Fruit fly (Drosophila melanogaster): ENCODE data around the gene twy.

Gene twy

DNA sequence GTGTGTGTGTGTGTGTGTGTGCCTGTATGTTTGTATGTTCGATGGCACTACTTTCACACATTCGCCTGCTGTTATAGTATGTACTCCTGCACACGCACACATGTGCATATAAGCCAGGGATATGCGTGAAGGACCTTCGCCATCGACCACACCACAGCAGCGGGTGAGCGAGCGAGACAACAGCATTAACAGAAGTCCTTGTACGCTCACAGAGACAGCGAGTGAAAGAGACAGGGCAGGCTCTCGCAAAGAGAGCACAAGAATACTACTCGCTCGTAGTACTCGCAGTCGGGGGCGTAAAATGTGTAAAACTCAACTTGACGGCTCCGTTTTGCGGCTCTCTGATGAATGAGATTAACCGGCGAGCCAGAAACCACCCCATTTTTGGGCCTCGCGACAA, 28.2 kb downstream of the twy start:
- TF ChIP-seq CG4404 (GFP tag; IDR thresholded peaks at IDR 0.05) (no peak), zen (tag; optimal IDR thresholded peaks at IDR 0.05) (peak; percentile 8), abd-A (tag; optimal IDR thresholded peaks at IDR 0.05) (peak; percentile 13), twi (tag; optimal IDR thresholded peaks at IDR 0.05) (peak; percentile 68), CG1647 (GFP tag; optimal IDR thresholded peaks at IDR 0.05) (no peak), dm (GFP tag; optimal IDR thresholded peaks at IDR 0.05) (no peak), z (GFP tag; IDR thresholded peaks at IDR 0.05) (peak; percentile 82), onecut (GFP tag; IDR thresholded peaks at IDR 0.05) (peak; percentile 69), CG1832 (GFP tag; optimal IDR thresholded peaks at IDR 0.05) (peak; percentile 77), pros (GFP tag; optimal IDR thresholded peaks at IDR 0.05) (peak; percentile 68), oc (tag; optimal IDR thresholded peaks at IDR 0.05) (no peak), CHES-1-like (GFP tag; optimal IDR thresholded peaks at IDR 0.05) (no peak), CG8478 (optimal IDR thresholded peaks at IDR 0.05) (peak; percentile 70), Bgb (GFP tag; IDR thresholded peaks at IDR 0.05; ENCODE audit: partially characterized antibody) (peak; percentile 17; the same call in 1 of the 2 replicates), CG13894 (tag; optimal IDR thresholded peaks at IDR 0.05) (peak; percentile 10), Ets65A (GFP tag) (peak; percentile 54), cg (GFP tag; optimal IDR thresholded peaks at IDR 0.05) (peak; percentile 77), ttk (GFP tag; IDR thresholded peaks at IDR 0.05) (no peak), Kr (GFP tag; optimal IDR thresholded peaks at IDR 0.05) (peak; percentile 32), nerfin-1 (tag; optimal IDR thresholded peaks at IDR 0.05) (peak; percentile 41), Trl (optimal IDR thresholded peaks at IDR 0.05) (peak; percentile 46 to 69), Trl (GFP tag; optimal IDR thresholded peaks at IDR 0.05) (no peak), CG10321 (GFP tag; IDR thresholded peaks at IDR 0.05) (peak; percentile 51; the same call in 1 of the 2 replicates), HLH54F (GFP tag; optimal IDR thresholded peaks at IDR 0.05) (no peak), CG12155 (GFP tag; optimal IDR thresholded peaks at IDR 0.05) (peak; percentile 77), NC2β (GFP tag; optimal IDR thresholded peaks at IDR 0.05) (no peak), crol (GFP tag; IDR thresholded peaks at IDR 0.05) (peak; percentile 44; the same call in 1 of the 2 replicates), CG3163 (GFP tag; optimal IDR thresholded peaks at IDR 0.05) (no peak), Med (GFP tag) (peak; percentile 27), Nf-YC (tag; optimal IDR thresholded peaks at IDR 0.05) (peak; percentile 5), D (optimal IDR thresholded peaks at IDR 0.05) (peak; percentile 67), D (GFP tag; optimal IDR thresholded peaks at IDR 0.05) (no peak), dan (GFP tag; IDR thresholded peaks at IDR 0.05) (no peak), CG15479 (GFP tag; optimal IDR thresholded peaks at IDR 0.05) (peak; percentile 45), seq (GFP tag; IDR thresholded peaks at IDR 0.05) (peak; percentile 77), MTF-1 (GFP tag; optimal IDR thresholded peaks at IDR 0.05; ENCODE audit: borderline replicate concordance) (no peak), CG18599 (GFP tag; optimal IDR thresholded peaks at IDR 0.05) (peak; percentile 22), CG12769 (tag; optimal IDR thresholded peaks at IDR 0.05) (no peak), trem (tag; optimal IDR thresholded peaks at IDR 0.05) (peak; percentile 52), CG11696 (GFP tag; IDR thresholded peaks at IDR 0.05) (no peak)

DNA sequence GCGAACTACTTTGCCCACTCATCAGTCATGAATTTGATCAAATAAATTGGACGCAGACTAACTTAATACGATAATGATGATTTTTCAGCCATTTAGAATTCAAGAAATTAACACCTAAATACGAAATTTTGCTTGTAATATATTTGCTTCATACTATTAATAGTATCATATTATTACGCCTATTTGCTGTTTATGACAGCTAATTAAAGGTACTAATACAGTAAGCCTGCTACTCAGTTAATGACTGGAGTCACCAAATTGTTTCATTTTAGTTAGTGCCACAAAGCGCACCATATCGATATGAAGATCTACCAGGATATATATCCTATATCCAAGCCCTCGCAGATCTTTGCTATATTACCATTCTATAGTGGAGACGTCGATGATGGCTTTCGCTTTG, 42.1 kb downstream of the twy start, which contains the start of gene Gr68a:
Gene Gr68a (plus strand): TSS at position 301 of the 400 bp plus-strand sequence.
- no peak for TF ChIP-seq crp (GFP tag; optimal IDR thresholded peaks at IDR 0.05)
